Fruit fly (Drosophila melanogaster): ENCODE measurements around the gene CG12104.

DNA sequence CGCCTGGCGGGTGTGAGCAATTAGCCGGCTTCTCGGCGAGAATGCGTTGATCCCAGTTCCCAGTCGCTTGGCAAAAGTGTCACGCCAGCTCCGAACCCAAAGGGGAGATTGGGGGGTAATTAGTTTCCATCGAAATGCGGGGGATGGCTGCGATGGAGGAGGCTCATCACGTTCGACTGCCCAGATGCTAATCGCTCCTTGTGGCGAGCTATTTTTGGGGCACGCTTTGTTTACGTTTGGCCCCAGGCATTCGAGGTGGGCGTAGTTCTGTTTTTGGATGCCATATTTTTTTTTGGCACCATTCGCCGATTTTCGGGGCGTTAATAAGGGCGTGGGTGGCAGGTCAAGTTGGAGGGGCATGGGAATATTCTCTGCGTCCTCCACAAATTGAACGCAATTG lies 22.3 kb downstream of the CG12104 start:
- TF ChIP-seq CG17359 (tag; optimal IDR thresholded peaks at IDR 0.05) (no peak), CG6791 (GFP tag; IDR thresholded peaks at IDR 0.05; ENCODE audit: partially characterized antibody) (no peak), oc (tag; optimal IDR thresholded peaks at IDR 0.05) (no peak), CG6654 (GFP tag; optimal IDR thresholded peaks at IDR 0.05) (no peak), ttk (GFP tag; IDR thresholded peaks at IDR 0.05) (no peak), CG11456 (GFP tag; IDR thresholded peaks at IDR 0.05) (no peak)
